Fruit fly (Drosophila melanogaster): ENCODE measurements around the gene CG4115.

Gene CG4115

dm6 chr3R:12359837-12360236, at the start of gene CG4115:
Gene CG4115, plus strand, starts transcription at chr3R:12360008.
- TF ChIP-seq CG10631 (GFP tag; optimal IDR thresholded peaks at IDR 0.05) (no peak), CG3919 (GFP tag; optimal IDR thresholded peaks at IDR 0.05) (peak; percentile 1), spab (GFP tag; optimal IDR thresholded peaks at IDR 0.05) (no peak), CG9139 (GFP tag; optimal IDR thresholded peaks at IDR 0.05) (no peak), Gug (GFP tag; IDR thresholded peaks at IDR 0.05) (no peak), CG6854 (GFP tag; optimal IDR thresholded peaks at IDR 0.05) (peak; percentile 26), Eip78C (GFP tag) (peak; percentile 57), ss (GFP tag; optimal IDR thresholded peaks at IDR 0.05) (no peak), Blimp-1 (GFP tag; optimal IDR thresholded peaks at IDR 0.05) (peak; percentile 75), Eip75B (GFP tag; optimal IDR thresholded peaks at IDR 0.05) (no peak)

DNA sequence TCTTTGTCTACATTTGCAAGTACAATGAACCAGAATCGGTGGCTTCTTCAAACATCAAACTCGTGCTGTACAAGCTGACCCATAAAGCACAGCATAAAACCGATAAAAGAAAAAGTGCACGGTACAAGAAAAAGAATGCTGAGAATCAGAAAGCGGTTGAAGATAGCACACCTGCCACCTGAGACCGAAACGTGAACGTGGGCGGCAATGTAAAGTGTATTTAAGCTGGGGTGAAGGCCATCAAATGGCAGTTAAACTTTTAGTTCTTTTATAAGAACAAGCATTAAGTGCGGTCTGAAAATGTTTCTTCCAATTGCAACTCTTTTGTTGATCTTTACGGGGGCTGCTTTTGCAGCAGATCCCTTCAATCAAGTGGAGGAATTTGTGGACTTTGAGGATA, 48.8 kb upstream of the CG4115 start, which contains the start of gene CG4066:
TSS of gene CG4066 (plus strand) at position 301 of the 400 bp plus-strand sequence.
- TF ChIP-seq fd59A (GFP tag; optimal IDR thresholded peaks at IDR 0.05), result no peak
- no peak for TF ChIP-seq ss (GFP tag; optimal IDR thresholded peaks at IDR 0.05)
- no peak for TF ChIP-seq CG8632 (GFP tag; optimal IDR thresholded peaks at IDR 0.05)
- TF ChIP-seq Blimp-1 (GFP tag; optimal IDR thresholded peaks at IDR 0.05), result no peak
- TF ChIP-seq topi (GFP tag; optimal IDR thresholded peaks at IDR 0.05), result no peak
- no peak for TF ChIP-seq Hr39 (GFP tag; optimal IDR thresholded peaks at IDR 0.05)
- TF ChIP-seq CG1621 (tag; optimal IDR thresholded peaks at IDR 0.05), result no peak
- no peak for TF ChIP-seq vri (GFP tag; optimal IDR thresholded peaks at IDR 0.05)
- no peak for TF ChIP-seq CG6276 (GFP tag; optimal IDR thresholded peaks at IDR 0.05)
- TF ChIP-seq Lpt (GFP tag; optimal IDR thresholded peaks at IDR 0.05), result no peak
- TF ChIP-seq OdsH (GFP tag; optimal IDR thresholded peaks at IDR 0.05), result no peak
- TF ChIP-seq fd85E (GFP tag; optimal IDR thresholded peaks at IDR 0.05), result no peak
- TF ChIP-seq CG3919 (GFP tag; optimal IDR thresholded peaks at IDR 0.05), result no peak
- TF ChIP-seq dsx (GFP tag; optimal IDR thresholded peaks at IDR 0.05; ENCODE audit: poor library complexity, severe bottlenecking), result no peak
- no peak for TF ChIP-seq CG11762 (GFP tag; optimal IDR thresholded peaks at IDR 0.05; ENCODE audit: insufficient read depth)
- no peak for TF ChIP-seq CG31627 (GFP tag; optimal IDR thresholded peaks at IDR 0.05)
- no peak for TF ChIP-seq net (GFP tag; optimal IDR thresholded peaks at IDR 0.05)
- no peak for TF ChIP-seq CG9139 (GFP tag; optimal IDR thresholded peaks at IDR 0.05)
- no peak for TF ChIP-seq Smox (GFP tag; optimal IDR thresholded peaks at IDR 0.05)

- TF ChIP-seq CG9139 (GFP tag; optimal IDR thresholded peaks at IDR 0.05) (peak; percentile 70), CG15336 (GFP tag; IDR thresholded peaks at IDR 0.05) (0 out of 2 replicates have a peak, but pooled peaks have one; percentile 28), CG8319 (GFP tag; optimal IDR thresholded peaks at IDR 0.05) (peak; percentile 57), Met (GFP tag; optimal IDR thresholded peaks at IDR 0.05) (peak; percentile 89), Hr38 (GFP tag; optimal IDR thresholded peaks at IDR 0.05) (no peak), eg (GFP tag; IDR thresholded peaks at IDR 0.05) (0 out of 3 replicates have a peak, but pooled peaks have one; percentile 23), Eip93F (GFP tag; optimal IDR thresholded peaks at IDR 0.05) (peak; percentile 78), pdm3 (GFP tag; optimal IDR thresholded peaks at IDR 0.05) (peak; percentile 74), cyc (GFP tag; optimal IDR thresholded peaks at IDR 0.05) (peak; percentile 80), topi (GFP tag; optimal IDR thresholded peaks at IDR 0.05) (peak; percentile 81), fkh (GFP tag; optimal IDR thresholded peaks at IDR 0.05) (no peak), CG3919 (GFP tag; optimal IDR thresholded peaks at IDR 0.05) (peak; percentile 79), Eip75B (GFP tag; optimal IDR thresholded peaks at IDR 0.05) (peak; percentile 68), CG6854 (GFP tag; optimal IDR thresholded peaks at IDR 0.05) (peak; percentile 68), Sox15 (GFP tag; optimal IDR thresholded peaks at IDR 0.05) (peak; percentile 56), vri (GFP tag; optimal IDR thresholded peaks at IDR 0.05) (peak; percentile 83), svp (GFP tag) (peak; percentile 99), CG6276 (GFP tag; optimal IDR thresholded peaks at IDR 0.05) (no peak), fd85E (GFP tag; optimal IDR thresholded peaks at IDR 0.05) (peak; percentile 12), Eip78C (GFP tag) (peak; percentile 93), spab (GFP tag; optimal IDR thresholded peaks at IDR 0.05) (peak; percentile 86), acj6 (GFP tag; optimal IDR thresholded peaks at IDR 0.05) (peak; percentile 79), CG8119 (GFP tag; IDR thresholded peaks at IDR 0.05) (peak; percentile 47), achi (GFP tag; optimal IDR thresholded peaks at IDR 0.05) (peak; percentile 79), lz (GFP tag; optimal IDR thresholded peaks at IDR 0.05) (peak; percentile 86), Gug (GFP tag; IDR thresholded peaks at IDR 0.05) (peak; percentile 13; the same call in 1 of the 2 replicates), CG11294 (GFP tag; IDR thresholded peaks at IDR 0.05) (no peak), ss (GFP tag; optimal IDR thresholded peaks at IDR 0.05) (peak; percentile 69 to 73), OdsH (GFP tag; optimal IDR thresholded peaks at IDR 0.05) (peak; percentile 82), Hr39 (GFP tag; optimal IDR thresholded peaks at IDR 0.05) (peak; percentile 80), CG6808 (GFP tag; optimal IDR thresholded peaks at IDR 0.05) (peak; percentile 87), salr (GFP tag; optimal IDR thresholded peaks at IDR 0.05) (peak; percentile 48 to 63), CG11902 (GFP tag; optimal IDR thresholded peaks at IDR 0.05) (peak; percentile 53), CG8632 (GFP tag; optimal IDR thresholded peaks at IDR 0.05) (peak; percentile 66), dac (GFP tag; optimal IDR thresholded peaks at IDR 0.05) (no peak), net (GFP tag; optimal IDR thresholded peaks at IDR 0.05) (peak; percentile 66), fd59A (GFP tag; optimal IDR thresholded peaks at IDR 0.05) (peak; percentile 57)
Measured at dm6 chr3R:12314236-12314635, 45.6 kb upstream of the CG4115 start.
